Fruit fly (Drosophila melanogaster) whole organism, wandering third instar larva: ENCODE data around the gene HLH3B.

Experiments
- Abd-B ChIP-seq: fragments of >200 bp; optimal IDR thresholded peaks from 2 replicates; lab custom pipeline; 2017; ENCODE audit warnings: missing biosample characterization, missing genetic modification characterization
- CrebA ChIP-seq: fragments of 200-800 bp; sonication (Bioruptor generic); optimal IDR thresholded peaks from 2 replicates; lab custom pipeline; 2016; ENCODE audit warnings: missing biosample characterization, mild to moderate bottlenecking, missing genetic modification characterization, borderline replicate concordance
- GATAd ChIP-seq: sonication (Bioruptor generic); optimal IDR thresholded peaks from 2 replicates; lab custom pipeline; 2016; ENCODE audit warnings: missing biosample characterization, missing genetic modification characterization
- OdsH ChIP-seq: fragments of 200-800 bp; sonication (Bioruptor generic); optimal IDR thresholded peaks from 2 replicates; lab custom pipeline; 2016; ENCODE audit warnings: missing biosample characterization, mild to moderate bottlenecking, missing genetic modification characterization
- Vsx2 ChIP-seq: fragments of 200-300, 225-300 bp; sonication (Bioruptor generic); optimal IDR thresholded peaks from 2 replicates; lab custom pipeline; 2018; ENCODE audit warnings: missing biosample characterization, missing genetic modification characterization; ENCODE audit not compliant: partially characterized antibody
- br ChIP-seq: fragments of 200-800 bp; sonication (Bioruptor generic); optimal IDR thresholded peaks from 2 replicates; lab custom pipeline; 2016; ENCODE audit warnings: missing biosample characterization, missing genetic modification characterization
- brk ChIP-seq: fragments of 200-800 bp; sonication (Bioruptor generic); optimal IDR thresholded peaks from 2 replicates; lab custom pipeline; 2016; ENCODE audit warnings: missing biosample characterization, mild to moderate bottlenecking, missing genetic modification characterization
- h ChIP-seq: fragments of 200-800 bp; sonication (Bioruptor generic); optimal IDR thresholded peaks from 3 replicates; lab custom pipeline; 2016; ENCODE audit warnings: missing biosample characterization, mild to moderate bottlenecking, missing genetic modification characterization
- pan ChIP-seq: fragments of >200 bp; optimal IDR thresholded peaks from 2 replicates; lab custom pipeline; 2017
- psq ChIP-seq: fragments of 200-800 bp; sonication (Bioruptor generic); optimal IDR thresholded peaks from 3 replicates; lab custom pipeline; 2017; ENCODE audit warnings: missing biosample characterization, mild to moderate bottlenecking, missing genetic modification characterization, moderate library complexity

DNA sequence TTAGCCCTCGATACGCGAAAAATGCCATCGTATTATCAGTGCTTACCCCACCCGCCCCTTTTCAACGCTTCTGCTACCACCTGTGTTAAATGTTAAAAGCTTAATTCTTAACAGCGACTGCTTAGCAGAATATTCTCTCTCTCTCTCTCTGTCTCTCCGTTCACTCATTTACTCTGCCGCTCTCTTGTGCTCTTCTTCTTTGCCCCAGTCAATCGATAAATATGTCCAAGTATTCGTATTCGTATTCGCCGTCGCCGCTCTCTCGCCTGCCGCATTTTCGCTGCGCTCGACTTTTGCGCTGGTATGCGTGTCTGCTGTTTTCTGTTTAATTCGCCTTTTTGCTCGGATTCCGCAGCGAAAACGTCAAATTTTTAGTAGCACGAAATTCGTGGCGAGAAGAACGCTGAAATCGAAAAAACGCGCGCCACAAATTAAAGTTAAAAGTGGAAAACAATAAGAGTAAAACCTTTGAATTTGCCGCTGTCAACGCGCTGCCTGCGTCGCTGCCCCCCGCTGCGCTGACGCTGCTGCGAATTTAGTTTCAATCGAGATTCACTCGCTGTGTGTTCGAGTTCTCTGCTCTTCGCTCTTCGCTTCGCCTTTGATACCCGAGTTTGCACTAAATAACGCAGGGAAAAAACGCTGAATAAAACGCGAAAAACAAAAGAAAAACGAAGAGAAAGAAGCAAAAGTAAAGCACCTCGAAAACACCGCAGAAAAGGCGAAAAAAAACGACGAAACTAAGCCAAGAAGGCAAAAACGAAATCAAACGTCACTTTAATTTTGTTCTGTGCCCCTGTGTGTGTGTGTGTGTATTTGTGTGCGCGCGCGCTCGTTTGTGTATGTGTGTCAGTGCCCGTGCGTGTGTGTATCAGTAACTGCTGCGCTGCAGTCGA lies 38.8 kb downstream of the HLH3B start:
- TF ChIP-seq pan (lab: Kevin White, UChicago): no peak
- peak; percentile 82 for TF ChIP-seq Vsx2
- TF ChIP-seq br (GFP tag; lab: Kevin White, UChicago): no peak
- no peak for TF ChIP-seq Abd-B (GFP tag; lab: Kevin White, UChicago)
- TF ChIP-seq GATAd: peak; percentile 67
- peak; percentile 29 for TF ChIP-seq OdsH (GFP tag; lab: Kevin White, UChicago)
- TF ChIP-seq h (GFP tag; lab: Kevin White, UChicago): peak; percentile 53
- peak; percentile 84 for TF ChIP-seq psq (GFP tag; lab: Kevin White, UChicago)
- TF ChIP-seq CrebA: no peak
- TF ChIP-seq brk: no peak
